Worm (Caenorhabditis elegans): ENCODE data around the gene drl-1.

drl-1 gene

ce11 chrIV:324759-325158 is at the start of gene drl-1:
Gene drl-1 (plus strand): TSS chrIV:325059.
- TF ChIP-seq tra-4 (tag; optimal IDR thresholded peaks at IDR 0.05) (no peak), tbx-11 (GFP tag; IDR thresholded peaks at IDR 0.05) (no peak), F13C5.2 (tag; optimal IDR thresholded peaks at IDR 0.05) (no peak), ceh-36 (tag; optimal IDR thresholded peaks at IDR 0.05) (no peak), hmbx-1 (tag; optimal IDR thresholded peaks at IDR 0.05) (no peak), tbx-37 (GFP tag; conservative IDR thresholded peaks at IDR 0.05) (no peak), pes-1 (GFP tag; IDR thresholded peaks at IDR 0.05) (no peak)

ce11 chrIV:275146-275545 is 49.7 kb upstream of the drl-1 start:
- TF ChIP-seq scrt-1 (GFP tag; IDR thresholded peaks at IDR 0.05) (no peak), hnd-1 (tag; optimal IDR thresholded peaks at IDR 0.05) (no peak), sea-1 (GFP tag; conservative IDR thresholded peaks at IDR 0.05) (no peak), tra-4 (tag; optimal IDR thresholded peaks at IDR 0.05) (no peak), ceh-36 (tag; optimal IDR thresholded peaks at IDR 0.05) (no peak), B0310.2 (tag; optimal IDR thresholded peaks at IDR 0.05) (no peak), ets-7 (tag; optimal IDR thresholded peaks at IDR 0.05) (no peak), F13C5.2 (tag; optimal IDR thresholded peaks at IDR 0.05) (no peak)

ce11 chrIV:278284-278683 is 46.6 kb upstream of the drl-1 start:
- no peak for TF ChIP-seq tbx-37 (GFP tag; conservative IDR thresholded peaks at IDR 0.05)
- no peak for TF ChIP-seq hmbx-1 (tag; optimal IDR thresholded peaks at IDR 0.05)
- TF ChIP-seq flt-1 (GFP tag; IDR thresholded peaks at IDR 0.05) = no peak
- no peak for TF ChIP-seq tra-4 (tag; optimal IDR thresholded peaks at IDR 0.05)
- TF ChIP-seq ceh-13 (GFP tag; optimal IDR thresholded peaks at IDR 0.05) = no peak
- no peak for TF ChIP-seq ets-7 (tag; optimal IDR thresholded peaks at IDR 0.05)
- TF ChIP-seq hnd-1 (tag; optimal IDR thresholded peaks at IDR 0.05) = no peak
- no peak for TF ChIP-seq hmg-4 (GFP tag; optimal IDR thresholded peaks at IDR 0.05)
- no peak for TF ChIP-seq B0310.2 (tag; optimal IDR thresholded peaks at IDR 0.05)
- TF ChIP-seq aly-1 (tag; optimal IDR thresholded peaks at IDR 0.05) = no peak
- no peak for TF ChIP-seq F13C5.2 (tag; optimal IDR thresholded peaks at IDR 0.05)
- no peak for TF ChIP-seq pes-1 (GFP tag; IDR thresholded peaks at IDR 0.05)
- TF ChIP-seq ama-1 (optimal IDR thresholded peaks at IDR 0.05) = no peak
- no peak for TF ChIP-seq scrt-1 (GFP tag; IDR thresholded peaks at IDR 0.05)
- TF ChIP-seq ceh-36 (tag; optimal IDR thresholded peaks at IDR 0.05) = no peak

ce11 chrIV:282008-282407 is 42.9 kb upstream of the drl-1 start:
- TF ChIP-seq tbx-37 (GFP tag; conservative IDR thresholded peaks at IDR 0.05) (no peak), ceh-36 (tag; optimal IDR thresholded peaks at IDR 0.05) (no peak), aly-1 (tag; optimal IDR thresholded peaks at IDR 0.05) (no peak), ama-1 (optimal IDR thresholded peaks at IDR 0.05) (no peak), F13C5.2 (tag; optimal IDR thresholded peaks at IDR 0.05) (no peak), ets-7 (tag; optimal IDR thresholded peaks at IDR 0.05) (no peak), hmg-4 (GFP tag; optimal IDR thresholded peaks at IDR 0.05) (no peak)

ce11 chrIV:283347-283746 is 41.5 kb upstream of the drl-1 start, which contains the start of gene best-19:
Gene best-19 (plus strand): TSS chrIV:283647.
- no peak for TF ChIP-seq tbx-37 (GFP tag; conservative IDR thresholded peaks at IDR 0.05)
- TF ChIP-seq ets-7 (tag; optimal IDR thresholded peaks at IDR 0.05) = no peak
- no peak for TF ChIP-seq hmg-4 (GFP tag; optimal IDR thresholded peaks at IDR 0.05)

ce11 chrIV:288027-288426 is 36.8 kb upstream of the drl-1 start, which contains the start of gene T21D12.14:
Gene T21D12.14 (minus strand): TSS chrIV:288127.
- TF ChIP-seq hmbx-1 (tag; optimal IDR thresholded peaks at IDR 0.05) = no peak
- no peak for TF ChIP-seq tra-4 (tag; optimal IDR thresholded peaks at IDR 0.05)
- TF ChIP-seq tbx-11 (GFP tag; IDR thresholded peaks at IDR 0.05) = no peak
- no peak for TF ChIP-seq scrt-1 (GFP tag; IDR thresholded peaks at IDR 0.05)
- TF ChIP-seq aly-1 (tag; optimal IDR thresholded peaks at IDR 0.05) = no peak
- no peak for TF ChIP-seq F13C5.2 (tag; optimal IDR thresholded peaks at IDR 0.05)
- no peak for TF ChIP-seq pes-1 (GFP tag; IDR thresholded peaks at IDR 0.05)
- no peak for TF ChIP-seq tbx-37 (GFP tag; conservative IDR thresholded peaks at IDR 0.05)
- TF ChIP-seq ceh-13 (GFP tag; optimal IDR thresholded peaks at IDR 0.05) = no peak
- no peak for TF ChIP-seq sea-1 (GFP tag; conservative IDR thresholded peaks at IDR 0.05)

ce11 chrIV:290387-290786 is 34.5 kb upstream of the drl-1 start:
- TF ChIP-seq scrt-1 (GFP tag; IDR thresholded peaks at IDR 0.05) = no peak
- no peak for TF ChIP-seq flt-1 (GFP tag; IDR thresholded peaks at IDR 0.05)
- no peak for TF ChIP-seq tbx-37 (GFP tag; conservative IDR thresholded peaks at IDR 0.05)
- no peak for TF ChIP-seq ets-7 (tag; optimal IDR thresholded peaks at IDR 0.05)
- TF ChIP-seq pes-1 (GFP tag; IDR thresholded peaks at IDR 0.05) = no peak
- no peak for TF ChIP-seq aly-1 (tag; optimal IDR thresholded peaks at IDR 0.05)
- no peak for TF ChIP-seq hmg-4 (GFP tag; optimal IDR thresholded peaks at IDR 0.05)
- TF ChIP-seq hnd-1 (tag; optimal IDR thresholded peaks at IDR 0.05) = no peak
- TF ChIP-seq sea-1 (GFP tag; conservative IDR thresholded peaks at IDR 0.05) = no peak
- TF ChIP-seq hmbx-1 (tag; optimal IDR thresholded peaks at IDR 0.05) = no peak
- no peak for TF ChIP-seq ama-1 (optimal IDR thresholded peaks at IDR 0.05)
- no peak for TF ChIP-seq ceh-36 (tag; optimal IDR thresholded peaks at IDR 0.05)
- no peak for TF ChIP-seq B0310.2 (tag; optimal IDR thresholded peaks at IDR 0.05)
- no peak for TF ChIP-seq tra-4 (tag; optimal IDR thresholded peaks at IDR 0.05)
- no peak for TF ChIP-seq tbx-11 (GFP tag; IDR thresholded peaks at IDR 0.05)
- no peak for TF ChIP-seq ceh-13 (GFP tag; optimal IDR thresholded peaks at IDR 0.05)
- TF ChIP-seq F13C5.2 (tag; optimal IDR thresholded peaks at IDR 0.05) = no peak

- TF ChIP-seq hmbx-1 (tag; optimal IDR thresholded peaks at IDR 0.05) = no peak
These were observed 33.5 kb upstream of the drl-1 start, which contains the start of gene T21D12.7 for ce11 chrIV:291356-291755. Gene T21D12.7 (minus strand): TSS chrIV:291456.

Data from whole organism, early embryonic.